ENCODE assay signal across 1 fruit fly cellular context in the genomic region with DNA sequence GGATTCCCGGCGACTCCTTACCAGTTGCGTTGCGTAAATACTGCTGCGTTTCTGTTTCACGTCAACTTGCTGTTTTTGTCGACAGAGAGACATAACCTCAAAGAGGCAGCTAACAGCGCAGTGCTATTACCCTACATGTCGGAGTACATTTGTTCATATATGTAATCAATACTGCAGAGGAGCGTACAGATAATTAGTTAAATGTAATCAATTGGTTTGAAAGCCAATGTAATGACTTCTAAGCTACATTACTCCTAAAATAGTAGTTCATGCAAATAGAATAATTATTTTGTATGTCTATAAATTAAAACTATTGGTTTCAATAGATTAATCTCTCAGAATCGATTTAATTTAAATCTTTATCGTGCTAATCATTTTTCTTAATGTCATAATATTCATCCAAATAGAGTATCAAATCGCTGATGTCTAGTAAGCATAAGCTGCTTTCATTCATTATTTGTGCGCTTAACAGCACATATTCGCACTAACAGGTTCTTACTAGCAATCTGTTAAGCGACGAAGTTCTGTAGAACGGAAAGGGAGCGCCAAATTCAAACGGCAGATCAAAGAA.
TF ChIP-seq lines count a peak whose summit lies in the region.

Gene SLIRP1, minus strand, starts transcription at position 95 of the 571 bp plus-strand sequence.
Gene anox, minus strand, starts transcription at position 95 of the 571 bp plus-strand sequence.

TF ChIP-seq in whole organism, embryonic, 481 proteins besides CTCF, POLR2A, EP300 and RAD21 (continued from another document and continues in another):
- peak; percentile 41 for TF ChIP-seq pzg (GFP tag; optimal IDR thresholded peaks at IDR 0.05; lab: Kevin White, UChicago)
- TF ChIP-seq CG42726 (GFP tag; IDR thresholded peaks at IDR 0.05; lab: Robert Waterston, UW; ENCODE audit: partially characterized antibody): no peak
- peak; percentile 79 for TF ChIP-seq exex (tag; optimal IDR thresholded peaks at IDR 0.05; lab: Kevin White, UChicago)
- peak; percentile 69 for TF ChIP-seq Side (GFP tag; optimal IDR thresholded peaks at IDR 0.05; lab: Kevin White, UChicago)
- peak; percentile 79 for TF ChIP-seq CG17385 (GFP tag; optimal IDR thresholded peaks at IDR 0.05; lab: Kevin White, UChicago)
- TF ChIP-seq MESR4 (GFP tag; optimal IDR thresholded peaks at IDR 0.05; lab: Kevin White, UChicago): no peak
- TF ChIP-seq CG3163 (GFP tag; optimal IDR thresholded peaks at IDR 0.05; lab: Kevin White, UChicago): peak; percentile 39
- TF ChIP-seq luna (GFP tag; optimal IDR thresholded peaks at IDR 0.05; lab: Kevin White, UChicago): peak; percentile 56
- TF ChIP-seq CG9215 (GFP tag; IDR thresholded peaks at IDR 0.05; lab: Robert Waterston, UW): peak; percentile 77
- TF ChIP-seq CG12071 (GFP tag; optimal IDR thresholded peaks at IDR 0.05; lab: Kevin White, UChicago): peak; percentile 60
- peak; percentile 14 for TF ChIP-seq CG9797 (GFP tag; optimal IDR thresholded peaks at IDR 0.05; lab: Kevin White, UChicago)
- peak; percentile 75 for TF ChIP-seq ewg (GFP tag; optimal IDR thresholded peaks at IDR 0.05; lab: Kevin White, UChicago)
- TF ChIP-seq Nf-YA (GFP tag; IDR thresholded peaks at IDR 0.05; lab: Robert Waterston, UW): 0 out of 2 replicates have a peak, but pooled peaks have one; percentile 40
- TF ChIP-seq Optix (GFP tag; IDR thresholded peaks at IDR 0.05; lab: Robert Waterston, UW): no peak
- TF ChIP-seq B-H1 (GFP tag; IDR thresholded peaks at IDR 0.05; lab: Robert Waterston, UW): peak; percentile 56; the same call in 1 of the 3 replicates
- no peak for TF ChIP-seq CG17612 (GFP tag; IDR thresholded peaks at IDR 0.05; lab: Robert Waterston, UW)
- peak; percentile 66 for TF ChIP-seq CG7987 (GFP tag; optimal IDR thresholded peaks at IDR 0.05; lab: Kevin White, UChicago)
- no peak for TF ChIP-seq Kr (GFP tag; optimal IDR thresholded peaks at IDR 0.05; lab: Kevin White, UChicago)
- TF ChIP-seq CG18599 (GFP tag; optimal IDR thresholded peaks at IDR 0.05; lab: Kevin White, UChicago): peak; percentile 89
- TF ChIP-seq Ada2b (GFP tag; IDR thresholded peaks at IDR 0.05; lab: Robert Waterston, UW): peak; percentile 62
- no peak for TF ChIP-seq MTF-1 (GFP tag; optimal IDR thresholded peaks at IDR 0.05; lab: Kevin White, UChicago; ENCODE audit: borderline replicate concordance)
- TF ChIP-seq MBD-R2 (GFP tag; IDR thresholded peaks at IDR 0.05; lab: Robert Waterston, UW): peak; percentile 31; the same call in 1 of the 2 replicates
- peak; percentile 72 for TF ChIP-seq H15 (GFP tag; IDR thresholded peaks at IDR 0.05; lab: Robert Waterston, UW)
- peak; percentile 77 for TF ChIP-seq nau (GFP tag; optimal IDR thresholded peaks at IDR 0.05; lab: Kevin White, UChicago)
- TF ChIP-seq Sry-δ (GFP tag; optimal IDR thresholded peaks at IDR 0.05; lab: Kevin White, UChicago): peak; percentile 30
- no peak for TF ChIP-seq bbx (GFP tag; IDR thresholded peaks at IDR 0.05; lab: Robert Waterston, UW; ENCODE audit: partially characterized antibody)
- peak; percentile 83 for TF ChIP-seq CG12219 (GFP tag; optimal IDR thresholded peaks at IDR 0.05; lab: Kevin White, UChicago)
- peak; percentile 78 for TF ChIP-seq fd3F (GFP tag; optimal IDR thresholded peaks at IDR 0.05; lab: Kevin White, UChicago)
- no peak for TF ChIP-seq Doc2 (GFP tag; IDR thresholded peaks at IDR 0.05; lab: Robert Waterston, UW)
- peak; percentile 46 for TF ChIP-seq CG31365 (tag; optimal IDR thresholded peaks at IDR 0.05; lab: Kevin White, UChicago)
- no peak for TF ChIP-seq otp (GFP tag; IDR thresholded peaks at IDR 0.05; lab: Robert Waterston, UW)
- peak; percentile 18 for TF ChIP-seq btn (GFP tag; optimal IDR thresholded peaks at IDR 0.05; lab: Kevin White, UChicago)
- no peak for TF ChIP-seq sima (GFP tag; optimal IDR thresholded peaks at IDR 0.05; lab: Kevin White, UChicago)
- TF ChIP-seq CG11247 (GFP tag; IDR thresholded peaks at IDR 0.05; lab: Robert Waterston, UW): peak; percentile 73
- peak; percentile 78 for TF ChIP-seq Aef1 (GFP tag; IDR thresholded peaks at IDR 0.05; lab: Robert Waterston, UW)
- peak; percentile 42; the same call in 1 of the 2 replicates for TF ChIP-seq ap (GFP tag; IDR thresholded peaks at IDR 0.05; lab: Robert Waterston, UW)
- peak; percentile 95 for TF ChIP-seq nmo (GFP tag; optimal IDR thresholded peaks at IDR 0.05; lab: Kevin White, UChicago)
- no peak for TF ChIP-seq Elba2 (GFP tag; optimal IDR thresholded peaks at IDR 0.05; lab: Kevin White, UChicago)
- peak; percentile 68 for TF ChIP-seq Ets65A (GFP tag; lab: Kevin White, UChicago)
- TF ChIP-seq gcm (GFP tag; optimal IDR thresholded peaks at IDR 0.05; lab: Kevin White, UChicago): peak; percentile 86
- no peak for TF ChIP-seq D (optimal IDR thresholded peaks at IDR 0.05; lab: Kevin White, UChicago)
- peak; percentile 85 for TF ChIP-seq D (GFP tag; optimal IDR thresholded peaks at IDR 0.05; lab: Kevin White, UChicago)
- peak; percentile 89 for TF ChIP-seq fd96Cb (tag; optimal IDR thresholded peaks at IDR 0.05; lab: Kevin White, UChicago)
- no peak for TF ChIP-seq cad (GFP tag; optimal IDR thresholded peaks at IDR 0.05; lab: Kevin White, UChicago)
- 0 out of 3 replicates have a peak, but pooled peaks have one; percentile 48 for TF ChIP-seq CG11560 (tag; IDR thresholded peaks at IDR 0.05; lab: Robert Waterston, UW)
- no peak for TF ChIP-seq ftz-f1 (GFP tag; optimal IDR thresholded peaks at IDR 0.05; lab: Kevin White, UChicago)
- TF ChIP-seq Jarid2 (GFP tag; optimal IDR thresholded peaks at IDR 0.05; lab: Kevin White, UChicago): peak; percentile 44
- peak; percentile 81 for TF ChIP-seq Bteb2 (GFP tag; optimal IDR thresholded peaks at IDR 0.05; lab: Kevin White, UChicago)
- TF ChIP-seq CG11456 (GFP tag; IDR thresholded peaks at IDR 0.05; lab: Robert Waterston, UW): peak; percentile 79; the same call in 1 of the 3 replicates
- peak; percentile 70 for TF ChIP-seq Spps (tag; optimal IDR thresholded peaks at IDR 0.05; lab: Kevin White, UChicago)
- peak; percentile 18 for TF ChIP-seq pros (GFP tag; optimal IDR thresholded peaks at IDR 0.05; lab: Kevin White, UChicago)
- peak; percentile 56 for TF ChIP-seq CG11723 (GFP tag; optimal IDR thresholded peaks at IDR 0.05; lab: Kevin White, UChicago)
- TF ChIP-seq sqz (GFP tag; optimal IDR thresholded peaks at IDR 0.05; lab: Kevin White, UChicago): peak; percentile 59
- peak; percentile 77 for TF ChIP-seq dm (GFP tag; optimal IDR thresholded peaks at IDR 0.05; lab: Kevin White, UChicago)
- peak; percentile 69 for TF ChIP-seq CG5245 (GFP tag; optimal IDR thresholded peaks at IDR 0.05; lab: Kevin White, UChicago)
- TF ChIP-seq CG7372 (GFP tag; IDR thresholded peaks at IDR 0.05; lab: Robert Waterston, UW): peak; percentile 80
- peak; percentile 34 for TF ChIP-seq CG8290 (GFP tag; optimal IDR thresholded peaks at IDR 0.05; lab: Kevin White, UChicago)
- TF ChIP-seq CG8290 (tag; optimal IDR thresholded peaks at IDR 0.05; lab: Kevin White, UChicago): peak; percentile 36 to 59
- peak; percentile 82 for TF ChIP-seq gro (GFP tag; optimal IDR thresholded peaks at IDR 0.05; lab: Kevin White, UChicago)
- peak; percentile 50 for TF ChIP-seq CG11398 (GFP tag; optimal IDR thresholded peaks at IDR 0.05; lab: Kevin White, UChicago)
- TF ChIP-seq chm (GFP tag; IDR thresholded peaks at IDR 0.05; lab: Robert Waterston, UW): no peak
- peak; percentile 89 for TF ChIP-seq CG10979 (tag; optimal IDR thresholded peaks at IDR 0.05; lab: Kevin White, UChicago)
- peak; percentile 58 for TF ChIP-seq mirr (GFP tag; optimal IDR thresholded peaks at IDR 0.05; lab: Kevin White, UChicago)
- no peak for TF ChIP-seq CG4282 (GFP tag; optimal IDR thresholded peaks at IDR 0.05; lab: Kevin White, UChicago)
- no peak for TF ChIP-seq CG7963 (GFP tag; IDR thresholded peaks at IDR 0.05; lab: Robert Waterston, UW; ENCODE audit: partially characterized antibody)
- TF ChIP-seq CoRest (tag; optimal IDR thresholded peaks at IDR 0.05; lab: Kevin White, UChicago): peak; percentile 96
- TF ChIP-seq HmgZ (tag; optimal IDR thresholded peaks at IDR 0.05; lab: Kevin White, UChicago): peak; percentile 88
- TF ChIP-seq BtbVII (GFP tag; optimal IDR thresholded peaks at IDR 0.05; lab: Kevin White, UChicago): peak; percentile 79
- peak; percentile 64 for TF ChIP-seq her (GFP tag; optimal IDR thresholded peaks at IDR 0.05; lab: Kevin White, UChicago)
- TF ChIP-seq CG13775 (GFP tag; optimal IDR thresholded peaks at IDR 0.05; lab: Kevin White, UChicago): peak; percentile 87
- TF ChIP-seq CG30403 (GFP tag; optimal IDR thresholded peaks at IDR 0.05; lab: Kevin White, UChicago): peak; percentile 93
- peak; percentile 79 for TF ChIP-seq CG14441 (GFP tag; IDR thresholded peaks at IDR 0.05; lab: Robert Waterston, UW)
- peak; percentile 74 for TF ChIP-seq seq (GFP tag; IDR thresholded peaks at IDR 0.05; lab: Robert Waterston, UW)
- TF ChIP-seq CG12391 (tag; optimal IDR thresholded peaks at IDR 0.05; lab: Kevin White, UChicago): peak; percentile 93
- no peak for TF ChIP-seq prd (optimal IDR thresholded peaks at IDR 0.05; lab: Kevin White, UChicago)
- peak; percentile 80 for TF ChIP-seq prd (GFP tag; IDR thresholded peaks at IDR 0.05; lab: Robert Waterston, UW)
- peak; percentile 79 for TF ChIP-seq CG7786 (GFP tag; optimal IDR thresholded peaks at IDR 0.05; lab: Kevin White, UChicago)
- peak; percentile 50 for TF ChIP-seq gt (GFP tag; IDR thresholded peaks at IDR 0.05; lab: Robert Waterston, UW)
- TF ChIP-seq CG16779 (GFP tag; IDR thresholded peaks at IDR 0.05; lab: Robert Waterston, UW): no peak
- TF ChIP-seq hbn (GFP tag; IDR thresholded peaks at IDR 0.05; lab: Robert Waterston, UW; ENCODE audit: partially characterized antibody): no peak
- peak; percentile 80 for TF ChIP-seq cato (GFP tag; optimal IDR thresholded peaks at IDR 0.05; lab: Kevin White, UChicago; ENCODE audit: borderline replicate concordance)
- peak; percentile 67 for TF ChIP-seq CG14014 (GFP tag; IDR thresholded peaks at IDR 0.05; lab: Robert Waterston, UW)
- TF ChIP-seq CrebB (tag; optimal IDR thresholded peaks at IDR 0.05; lab: Kevin White, UChicago): peak; percentile 78
- TF ChIP-seq Vsx1 (GFP tag; optimal IDR thresholded peaks at IDR 0.05; lab: Kevin White, UChicago): peak; percentile 87
- peak; percentile 58 for TF ChIP-seq CG6254 (GFP tag; optimal IDR thresholded peaks at IDR 0.05; lab: Kevin White, UChicago)
- peak; percentile 66 for TF ChIP-seq psq (GFP tag; optimal IDR thresholded peaks at IDR 0.05; lab: Kevin White, UChicago)
- peak; percentile 36 for TF ChIP-seq lbe (GFP tag; optimal IDR thresholded peaks at IDR 0.05; lab: Kevin White, UChicago)
- TF ChIP-seq Mes4 (GFP tag; optimal IDR thresholded peaks at IDR 0.05; lab: Kevin White, UChicago): peak; percentile 62
- peak; percentile 80; the same call in 1 of the 2 replicates for TF ChIP-seq ranshi (GFP tag; IDR thresholded peaks at IDR 0.05; lab: Robert Waterston, UW)
- TF ChIP-seq CG7357 (GFP tag; IDR thresholded peaks at IDR 0.05; lab: Robert Waterston, UW): peak; percentile 76
- peak; percentile 11 for TF ChIP-seq gcm2 (GFP tag; optimal IDR thresholded peaks at IDR 0.05; lab: Kevin White, UChicago)
- TF ChIP-seq CG9609 (GFP tag; optimal IDR thresholded peaks at IDR 0.05; lab: Kevin White, UChicago): peak; percentile 72
- TF ChIP-seq CG10565 (GFP tag; optimal IDR thresholded peaks at IDR 0.05; lab: Kevin White, UChicago): peak; percentile 28
- TF ChIP-seq vfl (GFP tag; optimal IDR thresholded peaks at IDR 0.05; lab: Kevin White, UChicago): peak; percentile 69
- peak; percentile 49 for TF ChIP-seq CG3838 (GFP tag; optimal IDR thresholded peaks at IDR 0.05; lab: Kevin White, UChicago)
- TF ChIP-seq amos (GFP tag; IDR thresholded peaks at IDR 0.05; lab: Robert Waterston, UW; ENCODE audit: partially characterized antibody): no peak
- TF ChIP-seq Dp (GFP tag; optimal IDR thresholded peaks at IDR 0.05; lab: Kevin White, UChicago): peak; percentile 64
- peak; percentile 44; the same call in 1 of the 2 replicates for TF ChIP-seq Awh (GFP tag; IDR thresholded peaks at IDR 0.05; lab: Robert Waterston, UW)
- TF ChIP-seq CG4730 (GFP tag; IDR thresholded peaks at IDR 0.05; lab: Robert Waterston, UW): peak; percentile 75
- TF ChIP-seq CG3281 (GFP tag; optimal IDR thresholded peaks at IDR 0.05; lab: Kevin White, UChicago): peak; percentile 88
- TF ChIP-seq CG5953 (GFP tag; IDR thresholded peaks at IDR 0.05; lab: Robert Waterston, UW): peak; percentile 61; the same call in 1 of the 2 replicates
- TF ChIP-seq sens (GFP tag; lab: Kevin White, UChicago): peak; percentile 97
- peak; percentile 7 for TF ChIP-seq CG15073 (GFP tag; optimal IDR thresholded peaks at IDR 0.05; lab: Kevin White, UChicago)
- peak; percentile 9 for TF ChIP-seq pfk (GFP tag; optimal IDR thresholded peaks at IDR 0.05; lab: Kevin White, UChicago)
- TF ChIP-seq CG9437 (GFP tag; optimal IDR thresholded peaks at IDR 0.05; lab: Kevin White, UChicago): peak; percentile 97
- TF ChIP-seq CG4854 (GFP tag; optimal IDR thresholded peaks at IDR 0.05; lab: Kevin White, UChicago): peak; percentile 63
- peak; percentile 75 for TF ChIP-seq Max (GFP tag; optimal IDR thresholded peaks at IDR 0.05; lab: Kevin White, UChicago)
- no peak for TF ChIP-seq pita (GFP tag; optimal IDR thresholded peaks at IDR 0.05; lab: Kevin White, UChicago)
- peak; percentile 61; the same call in 2 of the 3 replicates for TF ChIP-seq CG34422 (GFP tag; IDR thresholded peaks at IDR 0.05; lab: Robert Waterston, UW)
- TF ChIP-seq tin (GFP tag; optimal IDR thresholded peaks at IDR 0.05; lab: Kevin White, UChicago): peak; percentile 83
- TF ChIP-seq fu2 (GFP tag; optimal IDR thresholded peaks at IDR 0.05; lab: Kevin White, UChicago): peak; percentile 68
- TF ChIP-seq CG2712 (tag; optimal IDR thresholded peaks at IDR 0.05; lab: Kevin White, UChicago): peak; percentile 92
- no peak for TF ChIP-seq zf30C (GFP tag; optimal IDR thresholded peaks at IDR 0.05; lab: Kevin White, UChicago)
- TF ChIP-seq Hr51 (GFP tag; optimal IDR thresholded peaks at IDR 0.05; lab: Kevin White, UChicago): peak; percentile 39 to 92
- peak; percentile 72 for TF ChIP-seq Nf-YB (GFP tag; optimal IDR thresholded peaks at IDR 0.05; lab: Kevin White, UChicago)
- peak; percentile 89 for TF ChIP-seq CG31441 (GFP tag; IDR thresholded peaks at IDR 0.05; lab: Robert Waterston, UW)
- peak; percentile 40 for TF ChIP-seq CG17802 (tag; optimal IDR thresholded peaks at IDR 0.05; lab: Kevin White, UChicago)
- TF ChIP-seq sd (tag; optimal IDR thresholded peaks at IDR 0.05; lab: Kevin White, UChicago): no peak
- TF ChIP-seq grn (GFP tag; optimal IDR thresholded peaks at IDR 0.05; lab: Kevin White, UChicago): peak; percentile 39
- peak; percentile 63 for TF ChIP-seq CG2875 (GFP tag; optimal IDR thresholded peaks at IDR 0.05; lab: Kevin White, UChicago)
- TF ChIP-seq slbo (GFP tag; IDR thresholded peaks at IDR 0.05; lab: Robert Waterston, UW): peak; percentile 84
- peak; percentile 86 for TF ChIP-seq CG8388 (GFP tag; optimal IDR thresholded peaks at IDR 0.05; lab: Kevin White, UChicago)
- TF ChIP-seq repo (GFP tag; optimal IDR thresholded peaks at IDR 0.05; lab: Kevin White, UChicago): peak; percentile 37
